Comparison of ENCODE assay signal across 1 fruit fly cellular context in the genomic region with DNA sequence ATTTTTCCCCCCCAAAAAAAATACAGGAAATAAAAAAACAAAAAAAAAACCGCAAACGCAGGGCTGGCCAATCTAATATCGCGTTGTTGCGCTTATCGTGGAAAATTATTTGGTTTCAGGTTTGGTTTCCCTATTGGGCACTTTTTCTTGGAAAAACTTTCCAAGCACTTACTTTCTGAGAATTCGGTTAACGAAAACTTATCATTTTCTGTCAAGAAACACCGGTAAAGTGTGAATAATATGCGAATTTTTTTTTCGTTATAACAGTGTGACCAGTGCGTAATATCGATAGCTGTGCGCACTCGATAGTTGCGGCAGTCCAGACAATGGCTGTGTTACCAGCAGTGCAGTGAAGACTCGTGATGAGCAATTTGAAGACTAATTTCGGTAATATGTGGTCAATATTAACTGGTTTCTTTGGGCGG.
TF ChIP-seq lines count a peak whose summit lies in the region.

Rnp4F (minus strand) TSS at position 238 of the 425 bp plus-strand sequence.

TF ChIP-seq in whole organism, embryonic, 481 proteins besides CTCF, POLR2A, EP300 and RAD21 (continued from another document and continues in another):
- peak; percentile 27 for TF ChIP-seq Sry-β (GFP tag; optimal IDR thresholded peaks at IDR 0.05; lab: Kevin White, UChicago)
- no peak for TF ChIP-seq ac (GFP tag; optimal IDR thresholded peaks at IDR 0.05; lab: Kevin White, UChicago)
- TF ChIP-seq hbn (GFP tag; IDR thresholded peaks at IDR 0.05; lab: Robert Waterston, UW; ENCODE audit: partially characterized antibody): peak; percentile 64; the same call in 1 of the 2 replicates
- TF ChIP-seq CG7963 (GFP tag; IDR thresholded peaks at IDR 0.05; lab: Robert Waterston, UW; ENCODE audit: partially characterized antibody): peak; percentile 65; the same call in 2 of the 3 replicates
- TF ChIP-seq CHES-1-like (GFP tag; optimal IDR thresholded peaks at IDR 0.05; lab: Kevin White, UChicago): peak; percentile 81
- no peak for TF ChIP-seq CG10565 (GFP tag; optimal IDR thresholded peaks at IDR 0.05; lab: Kevin White, UChicago)
- TF ChIP-seq vfl (GFP tag; optimal IDR thresholded peaks at IDR 0.05; lab: Kevin White, UChicago): peak; percentile 41
- peak; percentile 36; the same call in 1 of the 3 replicates for TF ChIP-seq so (GFP tag; IDR thresholded peaks at IDR 0.05; lab: Robert Waterston, UW)
- TF ChIP-seq ase (GFP tag; IDR thresholded peaks at IDR 0.05; lab: Robert Waterston, UW): peak; percentile 45; the same call in 2 of the 3 replicates
- TF ChIP-seq lilli (GFP tag; optimal IDR thresholded peaks at IDR 0.05; lab: Kevin White, UChicago): peak; percentile 80
- TF ChIP-seq CG3726 (GFP tag; IDR thresholded peaks at IDR 0.05; lab: Robert Waterston, UW): no peak
- 0 out of 2 replicates have a peak, but pooled peaks have one; percentile 24 for TF ChIP-seq bowl (GFP tag; IDR thresholded peaks at IDR 0.05; lab: Robert Waterston, UW)
- TF ChIP-seq Tbp (GFP tag; optimal IDR thresholded peaks at IDR 0.05; lab: Kevin White, UChicago): no peak
- TF ChIP-seq Dfd (GFP tag; optimal IDR thresholded peaks at IDR 0.05; lab: Kevin White, UChicago): peak in 1 of 2 experiments; percentile 15
- TF ChIP-seq CG31224 (GFP tag; IDR thresholded peaks at IDR 0.05; lab: Robert Waterston, UW): peak; percentile 47
- TF ChIP-seq CG18619 (GFP tag; optimal IDR thresholded peaks at IDR 0.05; lab: Kevin White, UChicago): peak; percentile 51
- peak; percentile 95 for TF ChIP-seq CG7357 (GFP tag; IDR thresholded peaks at IDR 0.05; lab: Robert Waterston, UW)
- TF ChIP-seq ewg (GFP tag; optimal IDR thresholded peaks at IDR 0.05; lab: Kevin White, UChicago): peak; percentile 43
- TF ChIP-seq CG11456 (GFP tag; IDR thresholded peaks at IDR 0.05; lab: Robert Waterston, UW): peak; percentile 80; the same call in 2 of the 3 replicates
- TF ChIP-seq Trl (optimal IDR thresholded peaks at IDR 0.05; lab: Kevin White, UChicago): no peak
- peak; percentile 68 for TF ChIP-seq Trl (GFP tag; optimal IDR thresholded peaks at IDR 0.05; lab: Kevin White, UChicago)
- TF ChIP-seq Stat92E (GFP tag; optimal IDR thresholded peaks at IDR 0.05; lab: Kevin White, UChicago): no peak
- no peak for TF ChIP-seq bigmax (GFP tag; optimal IDR thresholded peaks at IDR 0.05; lab: Kevin White, UChicago)
- no peak for TF ChIP-seq CG18262 (tag; optimal IDR thresholded peaks at IDR 0.05; lab: Kevin White, UChicago)
- TF ChIP-seq PHDP (tag; optimal IDR thresholded peaks at IDR 0.05; lab: Kevin White, UChicago): no peak
- peak; percentile 87 for TF ChIP-seq CG2120 (GFP tag; optimal IDR thresholded peaks at IDR 0.05; lab: Kevin White, UChicago)
- peak; percentile 18 for TF ChIP-seq CG10147 (GFP tag; optimal IDR thresholded peaks at IDR 0.05; lab: Kevin White, UChicago)
- peak; percentile 57 for TF ChIP-seq Mad (GFP tag; optimal IDR thresholded peaks at IDR 0.05; lab: Kevin White, UChicago)
- TF ChIP-seq CG7372 (GFP tag; IDR thresholded peaks at IDR 0.05; lab: Robert Waterston, UW): peak; percentile 49
- TF ChIP-seq CG17802 (tag; optimal IDR thresholded peaks at IDR 0.05; lab: Kevin White, UChicago): peak; percentile 96
- no peak for TF ChIP-seq Eip74EF (GFP tag; optimal IDR thresholded peaks at IDR 0.05; lab: Kevin White, UChicago)
- TF ChIP-seq CG13894 (tag; optimal IDR thresholded peaks at IDR 0.05; lab: Kevin White, UChicago): peak; percentile 27
- TF ChIP-seq CG15514 (GFP tag; optimal IDR thresholded peaks at IDR 0.05; lab: Kevin White, UChicago): peak; percentile 56
- no peak for TF ChIP-seq CG8281 (tag; optimal IDR thresholded peaks at IDR 0.05; lab: Kevin White, UChicago)
- TF ChIP-seq nerfin-2 (GFP tag; IDR thresholded peaks at IDR 0.05; lab: Robert Waterston, UW; ENCODE audit: partially characterized antibody): peak; percentile 58; the same call in 1 of the 2 replicates
- peak; percentile 60; the same call in 1 of the 2 replicates for TF ChIP-seq sna (GFP tag; IDR thresholded peaks at IDR 0.05; lab: Robert Waterston, UW; ENCODE audit: partially characterized antibody)
- TF ChIP-seq eve (GFP tag; optimal IDR thresholded peaks at IDR 0.05; lab: Kevin White, UChicago): no peak
- peak; percentile 56 for TF ChIP-seq Rx (GFP tag; IDR thresholded peaks at IDR 0.05; lab: Robert Waterston, UW)
- TF ChIP-seq ab (GFP tag; optimal IDR thresholded peaks at IDR 0.05; lab: Kevin White, UChicago): peak; percentile 53
- no peak for TF ChIP-seq abd-A (tag; optimal IDR thresholded peaks at IDR 0.05; lab: Kevin White, UChicago)
- no peak for TF ChIP-seq CG2199 (GFP tag; IDR thresholded peaks at IDR 0.05; lab: Robert Waterston, UW)
- peak; percentile 43 for TF ChIP-seq YL-1 (GFP tag; optimal IDR thresholded peaks at IDR 0.05; lab: Kevin White, UChicago)
- no peak for TF ChIP-seq D19B (GFP tag; optimal IDR thresholded peaks at IDR 0.05; lab: Kevin White, UChicago)
- no peak for TF ChIP-seq Asciz (GFP tag; optimal IDR thresholded peaks at IDR 0.05; lab: Kevin White, UChicago)
- no peak for TF ChIP-seq CG2202 (tag; optimal IDR thresholded peaks at IDR 0.05; lab: Kevin White, UChicago)
- TF ChIP-seq ATbp (GFP tag; optimal IDR thresholded peaks at IDR 0.05; lab: Kevin White, UChicago): no peak
- peak; percentile 6 for TF ChIP-seq nerfin-1 (tag; optimal IDR thresholded peaks at IDR 0.05; lab: Kevin White, UChicago)
- TF ChIP-seq CG32772 (GFP tag; IDR thresholded peaks at IDR 0.05; lab: Robert Waterston, UW): peak; percentile 85
- TF ChIP-seq hkb (optimal IDR thresholded peaks at IDR 0.05; lab: Kevin White, UChicago): no peak
- peak; percentile 51 for TF ChIP-seq hkb (GFP tag; IDR thresholded peaks at IDR 0.05; lab: Robert Waterston, UW)
- no peak for TF ChIP-seq sima (GFP tag; optimal IDR thresholded peaks at IDR 0.05; lab: Kevin White, UChicago)
- peak; percentile 35 for TF ChIP-seq CG17829 (tag; optimal IDR thresholded peaks at IDR 0.05; lab: Kevin White, UChicago)
- peak; percentile 72; the same call in 2 of the 3 replicates for TF ChIP-seq ken (GFP tag; IDR thresholded peaks at IDR 0.05; lab: Robert Waterston, UW)
- no peak for TF ChIP-seq lab (GFP tag; optimal IDR thresholded peaks at IDR 0.05; lab: Kevin White, UChicago)
- TF ChIP-seq Deaf1 (tag; optimal IDR thresholded peaks at IDR 0.05; lab: Kevin White, UChicago): no peak
- peak; percentile 78 for TF ChIP-seq CG13624 (GFP tag; optimal IDR thresholded peaks at IDR 0.05; lab: Kevin White, UChicago)
- peak; percentile 83 for TF ChIP-seq CG6272 (GFP tag; IDR thresholded peaks at IDR 0.05; lab: Robert Waterston, UW)
- TF ChIP-seq CG11093 (GFP tag; IDR thresholded peaks at IDR 0.05; lab: Robert Waterston, UW): peak; percentile 37; the same call in 1 of the 3 replicates
- no peak for TF ChIP-seq CG5953 (GFP tag; IDR thresholded peaks at IDR 0.05; lab: Robert Waterston, UW)
- peak; percentile 72 for TF ChIP-seq CG14860 (GFP tag; IDR thresholded peaks at IDR 0.05; lab: Robert Waterston, UW; ENCODE audit: partially characterized antibody)
- TF ChIP-seq inv (GFP tag; IDR thresholded peaks at IDR 0.05; lab: Robert Waterston, UW; ENCODE audit: partially characterized antibody): peak; percentile 84
- no peak for TF ChIP-seq gsb-n (tag; optimal IDR thresholded peaks at IDR 0.05; lab: Kevin White, UChicago)
- TF ChIP-seq Nf-YB (GFP tag; optimal IDR thresholded peaks at IDR 0.05; lab: Kevin White, UChicago): no peak
- peak; percentile 75 for TF ChIP-seq unc-4 (GFP tag; IDR thresholded peaks at IDR 0.05; lab: Robert Waterston, UW; ENCODE audit: partially characterized antibody)
- TF ChIP-seq CG12299 (tag; optimal IDR thresholded peaks at IDR 0.05; lab: Kevin White, UChicago): no peak
- no peak for TF ChIP-seq z (GFP tag; IDR thresholded peaks at IDR 0.05; lab: Robert Waterston, UW)
- peak; percentile 75 for TF ChIP-seq Elba2 (GFP tag; optimal IDR thresholded peaks at IDR 0.05; lab: Kevin White, UChicago)
- TF ChIP-seq Nf-YC (tag; optimal IDR thresholded peaks at IDR 0.05; lab: Kevin White, UChicago): peak; percentile 21
- peak; percentile 41 for TF ChIP-seq CG4820 (GFP tag; optimal IDR thresholded peaks at IDR 0.05; lab: Kevin White, UChicago)
- TF ChIP-seq H15 (GFP tag; IDR thresholded peaks at IDR 0.05; lab: Robert Waterston, UW): peak; percentile 53; the same call in 1 of the 3 replicates
- TF ChIP-seq ssp (GFP tag; IDR thresholded peaks at IDR 0.05; lab: Robert Waterston, UW): peak; percentile 97
- peak; percentile 63 for TF ChIP-seq Abd-B (GFP tag; optimal IDR thresholded peaks at IDR 0.05; lab: Kevin White, UChicago)
- peak; percentile 37 for TF ChIP-seq stwl (tag; optimal IDR thresholded peaks at IDR 0.05; lab: Kevin White, UChicago)
- TF ChIP-seq CG8765 (GFP tag; IDR thresholded peaks at IDR 0.05; lab: Robert Waterston, UW): peak; percentile 44; the same call in 1 of the 2 replicates
- peak; percentile 56 for TF ChIP-seq kay (GFP tag; optimal IDR thresholded peaks at IDR 0.05; lab: Kevin White, UChicago)
- TF ChIP-seq sd (tag; optimal IDR thresholded peaks at IDR 0.05; lab: Kevin White, UChicago): no peak
- TF ChIP-seq NFAT (GFP tag; IDR thresholded peaks at IDR 0.05; lab: Robert Waterston, UW): peak; percentile 83
- TF ChIP-seq CG1832 (GFP tag; optimal IDR thresholded peaks at IDR 0.05; lab: Kevin White, UChicago): no peak
- peak; percentile 58 for TF ChIP-seq CG8089 (GFP tag; optimal IDR thresholded peaks at IDR 0.05; lab: Kevin White, UChicago)
- peak; percentile 53 for TF ChIP-seq cato (GFP tag; optimal IDR thresholded peaks at IDR 0.05; lab: Kevin White, UChicago; ENCODE audit: borderline replicate concordance)
- TF ChIP-seq Dp (GFP tag; optimal IDR thresholded peaks at IDR 0.05; lab: Kevin White, UChicago): peak; percentile 55
- peak; percentile 38 for TF ChIP-seq CG8290 (GFP tag; optimal IDR thresholded peaks at IDR 0.05; lab: Kevin White, UChicago)
- TF ChIP-seq CG8290 (tag; optimal IDR thresholded peaks at IDR 0.05; lab: Kevin White, UChicago): no peak
- no peak for TF ChIP-seq Hr78 (GFP tag; optimal IDR thresholded peaks at IDR 0.05; lab: Kevin White, UChicago)
- TF ChIP-seq Taf1 (GFP tag; IDR thresholded peaks at IDR 0.05; lab: Robert Waterston, UW): peak; percentile 21; the same call in 1 of the 2 replicates
- no peak for TF ChIP-seq Vsx1 (GFP tag; optimal IDR thresholded peaks at IDR 0.05; lab: Kevin White, UChicago)
- TF ChIP-seq CG2875 (GFP tag; optimal IDR thresholded peaks at IDR 0.05; lab: Kevin White, UChicago): no peak
- peak; percentile 73 for TF ChIP-seq bcd (GFP tag; optimal IDR thresholded peaks at IDR 0.05; lab: Kevin White, UChicago)
- TF ChIP-seq CG1602 (GFP tag; optimal IDR thresholded peaks at IDR 0.05; lab: Kevin White, UChicago): peak; percentile 62
- no peak for TF ChIP-seq CG18476 (GFP tag; optimal IDR thresholded peaks at IDR 0.05; lab: Kevin White, UChicago)
- no peak for TF ChIP-seq CG11504 (tag; optimal IDR thresholded peaks at IDR 0.05; lab: Kevin White, UChicago)
- no peak for TF ChIP-seq CG6765 (GFP tag; optimal IDR thresholded peaks at IDR 0.05; lab: Kevin White, UChicago)
- no peak for TF ChIP-seq CG16779 (GFP tag; IDR thresholded peaks at IDR 0.05; lab: Robert Waterston, UW)
- peak; percentile 86 for TF ChIP-seq slbo (GFP tag; IDR thresholded peaks at IDR 0.05; lab: Robert Waterston, UW)
- TF ChIP-seq Hand (GFP tag; optimal IDR thresholded peaks at IDR 0.05; lab: Kevin White, UChicago): no peak
- peak; percentile 43 for TF ChIP-seq NC2β (GFP tag; optimal IDR thresholded peaks at IDR 0.05; lab: Kevin White, UChicago)
- no peak for TF ChIP-seq aop (GFP tag; IDR thresholded peaks at IDR 0.05; lab: Robert Waterston, UW)
- TF ChIP-seq CG12219 (GFP tag; optimal IDR thresholded peaks at IDR 0.05; lab: Kevin White, UChicago): no peak
- TF ChIP-seq ato (GFP tag; IDR thresholded peaks at IDR 0.05; lab: Robert Waterston, UW; ENCODE audit: partially characterized antibody): 0 out of 2 replicates have a peak, but pooled peaks have one; percentile 21
- TF ChIP-seq HmgZ (tag; optimal IDR thresholded peaks at IDR 0.05; lab: Kevin White, UChicago): peak; percentile 73
- TF ChIP-seq Blimp-1 (GFP tag; optimal IDR thresholded peaks at IDR 0.05; lab: Kevin White, UChicago): no peak
- peak; percentile 28; the same call in 1 of the 2 replicates for TF ChIP-seq ham (GFP tag; IDR thresholded peaks at IDR 0.05; lab: Robert Waterston, UW)
- TF ChIP-seq CG10654 (GFP tag; optimal IDR thresholded peaks at IDR 0.05; lab: Kevin White, UChicago): peak; percentile 51
- TF ChIP-seq CG12391 (tag; optimal IDR thresholded peaks at IDR 0.05; lab: Kevin White, UChicago): peak; percentile 53
- 0 out of 2 replicates have a peak, but pooled peaks have one; percentile 11 for TF ChIP-seq CG10321 (GFP tag; IDR thresholded peaks at IDR 0.05; lab: Robert Waterston, UW)
- TF ChIP-seq Ssrp (tag; optimal IDR thresholded peaks at IDR 0.05; lab: Kevin White, UChicago): peak; percentile 24
- TF ChIP-seq Hey (tag; optimal IDR thresholded peaks at IDR 0.05; lab: Kevin White, UChicago): no peak
- peak; percentile 57; the same call in 1 of the 2 replicates for TF ChIP-seq ttk (GFP tag; IDR thresholded peaks at IDR 0.05; lab: Robert Waterston, UW)
- TF ChIP-seq lov (optimal IDR thresholded peaks at IDR 0.05; lab: Kevin White, UChicago): no peak
- TF ChIP-seq lov (GFP tag; IDR thresholded peaks at IDR 0.05; lab: Robert Waterston, UW): peak; percentile 66; the same call in 1 of the 3 replicates
- TF ChIP-seq Kr (GFP tag; optimal IDR thresholded peaks at IDR 0.05; lab: Kevin White, UChicago): no peak
- peak; percentile 83 for TF ChIP-seq CG3847 (GFP tag; IDR thresholded peaks at IDR 0.05; lab: Robert Waterston, UW)
- TF ChIP-seq CG14014 (GFP tag; IDR thresholded peaks at IDR 0.05; lab: Robert Waterston, UW): peak; percentile 57; the same call in 1 of the 2 replicates
- no peak; the same call in 1 of the 2 replicates for TF ChIP-seq Adf1 (GFP tag; IDR thresholded peaks at IDR 0.05; lab: Robert Waterston, UW)
- no peak for TF ChIP-seq CG17568 (GFP tag; optimal IDR thresholded peaks at IDR 0.05; lab: Kevin White, UChicago)
- peak; percentile 76 for TF ChIP-seq CG8944 (GFP tag; optimal IDR thresholded peaks at IDR 0.05; lab: Kevin White, UChicago)
- TF ChIP-seq chif (GFP tag; optimal IDR thresholded peaks at IDR 0.05; lab: Kevin White, UChicago): peak; percentile 17 to 64
- no peak for TF ChIP-seq Hmr (GFP tag; optimal IDR thresholded peaks at IDR 0.05; lab: Kevin White, UChicago)
- peak; percentile 43 for TF ChIP-seq croc (GFP tag; conservative IDR thresholded peaks at IDR 0.05; lab: Robert Waterston, UW)
- TF ChIP-seq CG15011 (GFP tag; optimal IDR thresholded peaks at IDR 0.05; lab: Kevin White, UChicago): no peak
- TF ChIP-seq zen (tag; optimal IDR thresholded peaks at IDR 0.05; lab: Kevin White, UChicago): peak; percentile 58
- peak; percentile 84 for TF ChIP-seq Bgb (GFP tag; IDR thresholded peaks at IDR 0.05; lab: Robert Waterston, UW; ENCODE audit: partially characterized antibody)
- TF ChIP-seq CG12769 (tag; optimal IDR thresholded peaks at IDR 0.05; lab: Kevin White, UChicago): no peak
